Fruit fly (Drosophila melanogaster) whole organism, adult: Measurements from ENCODE around the gene Ogg1.

Source experiments
- CG14711 ChIP-seq: fragments of 200-800 bp; sonication (Bioruptor generic); optimal IDR thresholded peaks from 2 replicates; lab custom pipeline; 2018; ENCODE audit warnings: missing biosample characterization, mild to moderate bottlenecking, missing genetic modification characterization, moderate library complexity
- Mnt ChIP-seq: fragments of 200-800 bp; sonication (Bioruptor generic); optimal IDR thresholded peaks from 2 replicates; lab custom pipeline; 2016; ENCODE audit warnings: missing biosample characterization, mild to moderate bottlenecking, missing genetic modification characterization
- kay ChIP-seq: fragments of 200-800 bp; sonication (Bioruptor generic); peaks from one replicate; lab custom pipeline; 2016; ENCODE audit warnings: missing biosample characterization, missing genetic modification characterization, borderline replicate concordance
- ovo ChIP-seq: fragments of 200-800 bp; sonication (Bioruptor generic); optimal IDR thresholded peaks from 2 replicates; lab custom pipeline; 2016; ENCODE audit warnings: missing biosample characterization, missing genetic modification characterization

dm6 chrX:8671348-8672298 is 18.5 kb upstream of the Ogg1 start:
- TF ChIP-seq CG14711 (tag; lab: Kevin White, UChicago) (no peak), Mnt (GFP tag; lab: Kevin White, UChicago) (no peak), ovo (GFP tag; lab: Kevin White, UChicago) (no peak), kay (GFP tag; lab: Kevin White, UChicago) (no peak)
